Worm (Caenorhabditis elegans): ENCODE measurements around the gene fipr-8.

- no peak for TF ChIP-seq ama-1 (optimal IDR thresholded peaks at IDR 0.05)
- no peak for TF ChIP-seq hmg-4 (GFP tag; optimal IDR thresholded peaks at IDR 0.05)
- no peak for TF ChIP-seq tra-4 (tag; optimal IDR thresholded peaks at IDR 0.05)
- TF ChIP-seq tbx-11 (GFP tag; IDR thresholded peaks at IDR 0.05), result no peak
- TF ChIP-seq hnd-1 (tag; optimal IDR thresholded peaks at IDR 0.05), result no peak
- TF ChIP-seq F13C5.2 (tag; optimal IDR thresholded peaks at IDR 0.05), result no peak
- no peak for TF ChIP-seq ceh-13 (GFP tag; optimal IDR thresholded peaks at IDR 0.05)
- no peak for TF ChIP-seq tbx-37 (GFP tag; conservative IDR thresholded peaks at IDR 0.05)
- no peak for TF ChIP-seq aly-1 (tag; optimal IDR thresholded peaks at IDR 0.05)
- TF ChIP-seq hmbx-1 (tag; optimal IDR thresholded peaks at IDR 0.05), result no peak
- no peak for TF ChIP-seq pes-1 (GFP tag; IDR thresholded peaks at IDR 0.05)
- TF ChIP-seq sea-1 (GFP tag; conservative IDR thresholded peaks at IDR 0.05), result no peak
Observed at ce11 chrV:10222007-10222406, 17.8 kb downstream of the fipr-8 start, which contains the start of gene C12D8.20.
